Worm (Caenorhabditis elegans) whole organism, early embryonic: ENCODE data around the gene ins-34.

Experiments
- ama-1 ChIP-seq: fragments of 150-350 bp; optimal IDR thresholded peaks from 2 replicates; lab custom pipeline; 2014
- sea-1 ChIP-seq: fragments of 200-800 bp; sonication (Bioruptor generic); conservative IDR thresholded peaks from 2 replicates; pipeline ENCODE4 v1.3.6; 2022; ENCODE audit warnings: missing genetic modification characterization, missing compliant biosample characterization

DNA sequence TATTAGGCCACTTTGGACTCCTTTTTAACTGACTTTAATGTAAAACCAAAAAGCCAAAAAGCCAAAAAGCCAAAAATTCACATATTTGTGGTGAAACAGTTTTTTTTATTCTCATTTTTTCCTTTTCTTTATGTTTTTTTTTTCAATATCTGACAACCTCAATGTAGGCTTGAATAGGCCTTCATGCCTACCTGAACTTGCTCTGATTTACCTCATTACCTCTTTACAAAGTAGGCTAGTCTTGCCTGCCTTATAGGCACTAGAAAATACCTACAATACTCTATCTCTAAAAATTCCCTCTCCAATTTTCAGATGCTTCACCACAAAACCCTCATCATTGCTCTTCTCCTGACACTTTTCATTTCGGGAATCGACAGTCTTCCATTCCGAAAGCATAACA is at the start of gene ins-34:
- no peak for TF ChIP-seq sea-1 (GFP tag; lab: Robert Waterston, UW)
- TF ChIP-seq ama-1 (lab: Kevin White, UChicago) = no peak
